Fruit fly (Drosophila melanogaster) whole organism, wandering third instar larva: Measurements from ENCODE around the gene TyrR.

Experiments
- CG32264 ChIP-seq: fragments of 200-800 bp; sonication (Bioruptor generic); optimal IDR thresholded peaks from 2 replicates; lab custom pipeline; 2016; ENCODE audit warnings: missing biosample characterization, missing genetic modification characterization
- CrebA ChIP-seq: fragments of 200-800 bp; sonication (Bioruptor generic); optimal IDR thresholded peaks from 2 replicates; lab custom pipeline; 2016; ENCODE audit warnings: missing biosample characterization, mild to moderate bottlenecking, missing genetic modification characterization, borderline replicate concordance
- Dfd ChIP-seq: fragments of >200 bp; optimal IDR thresholded peaks from 2 replicates; lab custom pipeline; 2017; ENCODE audit warnings: missing biosample characterization, missing genetic modification characterization
- Dif ChIP-seq: fragments of 200-275, 200-300 bp; sonication (Bioruptor generic); optimal IDR thresholded peaks from 2 replicates; lab custom pipeline; 2018; ENCODE audit warnings: missing biosample characterization, missing genetic modification characterization; ENCODE audit not compliant: partially characterized antibody
- HLH106 ChIP-seq: fragments of 200-800 bp; optimal IDR thresholded peaks from 3 replicates; lab custom pipeline; 2019; ENCODE audit warnings: missing biosample characterization, mild to moderate bottlenecking, missing genetic modification characterization, moderate library complexity
- Hnf4 ChIP-seq: fragments of 200-800 bp; sonication (Bioruptor generic); optimal IDR thresholded peaks from 2 replicates; lab custom pipeline; 2016; ENCODE audit warnings: missing biosample characterization, mild to moderate bottlenecking, missing genetic modification characterization
- Hr78 ChIP-seq: fragments of >200 bp; optimal IDR thresholded peaks from 2 replicates; lab custom pipeline; 2017; ENCODE audit warnings: missing biosample characterization, missing genetic modification characterization
- Hr83 ChIP-seq: fragments of 200-300 bp; sonication (Bioruptor generic); optimal IDR thresholded peaks from 2 replicates; lab custom pipeline; 2016; ENCODE audit warnings: missing biosample characterization, mild to moderate bottlenecking, missing genetic modification characterization, moderate library complexity; ENCODE audit not compliant: poor library complexity, severe bottlenecking
- Mio ChIP-seq: sonication (Bioruptor generic); optimal IDR thresholded peaks from 2 replicates; lab custom pipeline; 2016; ENCODE audit warnings: missing biosample characterization, missing genetic modification characterization
- Myc ChIP-seq: fragments of >200 bp; optimal IDR thresholded peaks from 2 replicates; lab custom pipeline; 2017
- Rel ChIP-seq, 2 experiments: fragments of 200-800 bp; sonication (Bioruptor generic) in 1 of 2; optimal IDR thresholded peaks; 2 replicates in 1 of 2; 3 replicates in 1 of 2; lab custom pipeline; 2016 to 2019; ENCODE audit warnings: mild to moderate bottlenecking in 2 of 2, missing biosample characterization in 2 of 2, missing genetic modification characterization in 2 of 2, moderate library complexity in 1 of 2
- Sp1 ChIP-seq: fragments of 200-800 bp; sonication (Bioruptor generic); optimal IDR thresholded peaks from 3 replicates; lab custom pipeline; 2019; ENCODE audit warnings: missing biosample characterization, mild to moderate bottlenecking, missing genetic modification characterization, moderate library complexity
- Vsx2 ChIP-seq: fragments of 200-300, 225-300 bp; sonication (Bioruptor generic); optimal IDR thresholded peaks from 2 replicates; lab custom pipeline; 2018; ENCODE audit warnings: missing biosample characterization, missing genetic modification characterization; ENCODE audit not compliant: partially characterized antibody
- br ChIP-seq: fragments of 200-800 bp; sonication (Bioruptor generic); optimal IDR thresholded peaks from 2 replicates; lab custom pipeline; 2016; ENCODE audit warnings: missing biosample characterization, missing genetic modification characterization
- dl ChIP-seq, 2 experiments: fragments of 175-275, 200-275 bp in 1 of 2; fragments of 200-275 bp in 1 of 2; sonication (Bioruptor generic); optimal IDR thresholded peaks; lab custom pipeline; 2018; ENCODE audit warnings: mild to moderate bottlenecking in 2 of 2, missing biosample characterization in 2 of 2, missing genetic modification characterization in 2 of 2, moderate library complexity in 2 of 2; ENCODE audit not compliant: partially characterized antibody in 2 of 2, insufficient read depth in 1 of 2
- dsf ChIP-seq: sonication (Bioruptor generic); optimal IDR thresholded peaks from 2 replicates; lab custom pipeline; 2016; ENCODE audit warnings: missing biosample characterization, missing genetic modification characterization, borderline replicate concordance
- ey ChIP-seq: fragments of 200-800 bp; sonication (Bioruptor generic); optimal IDR thresholded peaks from 2 replicates; lab custom pipeline; 2016; ENCODE audit warnings: missing biosample characterization, missing genetic modification characterization
- foxo ChIP-seq, 2 experiments: fragments of 200-800 bp; sonication (Bioruptor generic); optimal IDR thresholded peaks; 2 replicates in 1 of 2; 3 replicates in 1 of 2; lab custom pipeline; 2016 to 2017; ENCODE audit warnings: missing biosample characterization in 2 of 2, missing genetic modification characterization in 2 of 2
- fru ChIP-seq: fragments of 200-800 bp; sonication (Bioruptor generic); optimal IDR thresholded peaks from 3 replicates; lab custom pipeline; 2016; ENCODE audit warnings: missing biosample characterization, mild to moderate bottlenecking, missing genetic modification characterization
- h ChIP-seq: fragments of 200-800 bp; sonication (Bioruptor generic); optimal IDR thresholded peaks from 3 replicates; lab custom pipeline; 2016; ENCODE audit warnings: missing biosample characterization, mild to moderate bottlenecking, missing genetic modification characterization
- jim ChIP-seq: fragments of 175-275, 200-325 bp; sonication (Bioruptor generic); optimal IDR thresholded peaks from 2 replicates; lab custom pipeline; 2016; ENCODE audit warnings: missing biosample characterization, mild to moderate bottlenecking, missing genetic modification characterization
- lola ChIP-seq: fragments of >200 bp; optimal IDR thresholded peaks from 2 replicates; lab custom pipeline; 2017; ENCODE audit warnings: missing biosample characterization, missing genetic modification characterization
- pan ChIP-seq: fragments of >200 bp; optimal IDR thresholded peaks from 2 replicates; lab custom pipeline; 2017
- psq ChIP-seq: fragments of 200-800 bp; sonication (Bioruptor generic); optimal IDR thresholded peaks from 3 replicates; lab custom pipeline; 2017; ENCODE audit warnings: missing biosample characterization, mild to moderate bottlenecking, missing genetic modification characterization, moderate library complexity
- rgr ChIP-seq: fragments of 200-800 bp; sonication (Bioruptor generic); optimal IDR thresholded peaks from 3 replicates; lab custom pipeline; 2016; ENCODE audit warnings: missing biosample characterization, mild to moderate bottlenecking, missing genetic modification characterization
- sv ChIP-seq: fragments of 200-800 bp; sonication (Bioruptor generic); optimal IDR thresholded peaks from 3 replicates; lab custom pipeline; 2016; ENCODE audit warnings: missing biosample characterization, missing genetic modification characterization
- tai ChIP-seq: sonication (Bioruptor generic); optimal IDR thresholded peaks from 2 replicates; lab custom pipeline; 2016; ENCODE audit warnings: missing biosample characterization, missing genetic modification characterization
- usp ChIP-seq: fragments of >200 bp; optimal IDR thresholded peaks from 2 replicates; lab custom pipeline; 2017; ENCODE audit warnings: missing biosample characterization, missing genetic modification characterization
- woc ChIP-seq: sonication (Bioruptor generic); optimal IDR thresholded peaks from 2 replicates; lab custom pipeline; 2016; ENCODE audit warnings: missing biosample characterization, mild to moderate bottlenecking, missing genetic modification characterization

TyrR gene

dm6 chr3R:17773893-17774292 is 10.9 kb upstream of the TyrR start:
- TF ChIP-seq Dfd (peak; percentile 88), tai (GFP tag; lab: Kevin White, UChicago) (no peak)

- TF ChIP-seq ey (GFP tag; lab: Kevin White, UChicago) (no peak), Hr78 (GFP tag; lab: Kevin White, UChicago) (no peak), br (GFP tag; lab: Kevin White, UChicago) (no peak), CrebA (GFP tag; lab: Kevin White, UChicago) (no peak), Hr83 (GFP tag; lab: Kevin White, UChicago) (no peak), Dif (GFP tag; lab: Kevin White, UChicago) (no peak), Myc (lab: Kevin White, UChicago) (no peak), psq (GFP tag; lab: Kevin White, UChicago) (no peak), jim (no peak), HLH106 (tag; lab: Kevin White, UChicago) (no peak), Sp1 (GFP tag; lab: Kevin White, UChicago) (no peak), woc (GFP tag; lab: Kevin White, UChicago) (no peak), dsf (GFP tag; lab: Kevin White, UChicago) (no peak), Dfd (no peak), sv (no peak), foxo (GFP tag; optimal IDR thresholded peaks at IDR 0.05; lab: Kevin White, UChicago) (no peak), fru (GFP tag; lab: Kevin White, UChicago) (no peak), tai (GFP tag; lab: Kevin White, UChicago) (no peak), usp (GFP tag; lab: Kevin White, UChicago) (no peak)
Observed at dm6 chr3R:17762261-17762660, 727 bp downstream of the TyrR start.

DNA sequence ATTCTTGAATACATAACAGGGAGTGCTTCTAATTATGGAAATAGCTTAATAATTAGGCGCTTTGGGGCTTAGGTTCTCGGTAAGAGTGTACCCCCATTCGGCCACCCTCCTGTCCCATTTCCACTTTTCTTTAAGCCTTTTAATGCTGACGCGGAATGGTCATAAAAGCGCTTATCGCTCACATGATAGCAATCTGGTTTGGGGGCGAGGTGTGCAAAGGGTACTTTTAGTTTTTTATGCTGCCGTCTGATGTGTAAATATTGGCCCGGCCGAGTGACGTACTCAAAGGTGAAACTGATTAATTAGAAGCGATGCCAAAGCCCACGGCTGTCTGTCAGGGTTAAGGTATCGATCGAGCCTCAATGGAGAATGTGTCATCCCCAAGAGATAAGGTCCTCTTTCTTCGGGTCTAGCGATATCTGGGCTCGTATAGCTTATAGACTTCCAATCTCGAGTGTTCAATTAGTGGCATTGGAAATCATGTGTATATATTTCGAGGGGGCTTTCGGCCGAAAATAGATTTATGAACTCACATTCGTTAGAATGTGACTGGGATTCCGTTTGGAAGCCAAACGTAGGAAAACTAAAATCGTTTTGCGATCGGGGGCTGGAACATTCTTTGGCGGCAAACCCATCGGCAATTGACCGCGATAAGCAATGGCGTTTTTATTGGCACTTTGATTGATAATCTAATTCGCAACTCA is 3.1 kb downstream of the TyrR start:
- no peak for TF ChIP-seq br (GFP tag; lab: Kevin White, UChicago)
- no peak for TF ChIP-seq Rel (GFP tag; optimal IDR thresholded peaks at IDR 0.05; lab: Kevin White, UChicago)
- TF ChIP-seq Rel (tag; optimal IDR thresholded peaks at IDR 0.05; lab: Kevin White, UChicago), result peak; percentile 45
- no peak for TF ChIP-seq Vsx2 (GFP tag; lab: Kevin White, UChicago)

DNA sequence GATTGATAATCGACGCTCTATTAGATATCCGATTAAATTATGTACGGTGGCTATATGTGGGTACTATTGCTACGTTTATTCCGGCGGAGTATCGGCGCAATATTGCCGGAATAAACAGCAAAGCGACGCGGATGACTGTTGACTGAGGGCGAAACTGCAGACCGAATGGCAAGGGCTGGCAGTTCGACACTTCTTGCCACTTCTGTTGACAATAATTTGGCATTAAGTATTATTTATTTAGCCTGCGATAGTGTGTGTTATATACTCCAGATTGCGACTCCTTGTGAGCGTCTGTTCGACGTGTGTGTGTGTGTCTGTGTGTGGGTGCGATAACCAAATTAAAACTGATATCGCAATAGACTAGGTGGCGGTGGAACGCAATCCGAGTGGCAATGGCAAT is 4.1 kb downstream of the TyrR start:
- TF ChIP-seq rgr (GFP tag; lab: Kevin White, UChicago) (no peak), pan (no peak), Sp1 (GFP tag; lab: Kevin White, UChicago) (no peak), dl (GFP tag; optimal IDR thresholded peaks at IDR 0.05; lab: Kevin White, UChicago; ENCODE audit: insufficient read depth in 1 of 2, partially characterized antibody in 2 of 2) (no peak), Hr83 (GFP tag; lab: Kevin White, UChicago) (no peak), ey (GFP tag; lab: Kevin White, UChicago) (no peak)

- TF ChIP-seq psq (GFP tag; lab: Kevin White, UChicago) (no peak), Rel (GFP tag; optimal IDR thresholded peaks at IDR 0.05; lab: Kevin White, UChicago) (no peak), Rel (tag; optimal IDR thresholded peaks at IDR 0.05; lab: Kevin White, UChicago) (no peak), Hnf4 (GFP tag; lab: Kevin White, UChicago) (no peak), CrebA (GFP tag; lab: Kevin White, UChicago) (no peak), usp (GFP tag; lab: Kevin White, UChicago) (no peak), h (GFP tag; lab: Kevin White, UChicago) (no peak), Mio (no peak), dl (GFP tag; optimal IDR thresholded peaks at IDR 0.05; lab: Kevin White, UChicago; ENCODE audit: insufficient read depth in 1 of 2, partially characterized antibody in 2 of 2) (no peak), lola (GFP tag; lab: Kevin White, UChicago) (no peak), sv (no peak), pan (no peak), Dfd (no peak), woc (GFP tag; lab: Kevin White, UChicago) (no peak), CG32264 (GFP tag; lab: Kevin White, UChicago) (no peak), Vsx2 (GFP tag; lab: Kevin White, UChicago) (no peak)
- TF ChIP-seq, all 38 proteins: peak for 0
Observed at dm6 chr3R:17742542-17742941, 20.4 kb downstream of the TyrR start.
